Worm (Caenorhabditis elegans) whole organism, L1 larva: Measurements from ENCODE around the gene F02C12.3.

Experiments
- ceh-63 ChIP-seq: fragments of 200-800 bp; sonication (Bioruptor generic); optimal IDR thresholded peaks from 2 replicates; lab custom pipeline; 2018; ENCODE audit warnings: mild to moderate bottlenecking, missing genetic modification characterization, missing compliant biosample characterization
- ets-5 ChIP-seq: fragments of 200-800 bp; sonication (Bioruptor generic); IDR thresholded peaks from 2 replicates; pipeline ENCODE4 v1.3.6; 2022; ENCODE audit warnings: missing genetic modification characterization, missing compliant biosample characterization
- mdl-1 ChIP-seq, 2 experiments: fragments of 150-350 bp; optimal IDR thresholded peaks; 2 replicates each; lab custom pipeline; 2014 to 2017; ENCODE audit warnings: missing biosample characterization in 2 of 2, missing genetic modification characterization in 2 of 2, inconsistent platforms in 1 of 2

DNA sequence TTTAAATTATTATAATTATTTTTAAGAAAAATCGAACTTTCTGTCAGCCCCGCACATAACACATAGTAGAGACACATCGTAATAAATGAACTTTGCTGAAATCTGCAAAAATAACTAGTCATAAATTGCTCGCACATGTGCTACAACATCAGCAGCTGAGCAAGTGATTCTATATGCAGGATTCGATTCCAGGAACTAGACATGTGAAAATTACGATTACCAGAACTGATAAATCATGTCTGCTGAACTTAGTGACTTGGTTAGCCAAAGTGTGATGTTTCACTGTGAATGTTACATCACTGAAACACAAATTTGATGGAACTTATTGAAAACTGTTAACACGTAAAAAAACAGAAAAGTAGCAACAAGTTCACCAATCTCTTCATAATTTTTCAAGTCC is 49.5 kb upstream of the F02C12.3 start:
- TF ChIP-seq ets-5 (GFP tag; lab: Robert Waterston, UW) = no peak
- no peak for TF ChIP-seq mdl-1 (tag; optimal IDR thresholded peaks at IDR 0.05; lab: Kevin White, UChicago)
- TF ChIP-seq ceh-63 (GFP tag; lab: Kevin White, UChicago) = no peak
